Worm (Caenorhabditis elegans) whole organism, L1 larva: ENCODE results near the gene Y50E8A.5.

Experiments used
- C04F5.9 ChIP-seq: sonication (generic microtip); optimal IDR thresholded peaks from 2 replicates; lab custom pipeline; 2016; ENCODE audit warnings: missing genetic modification characterization, missing compliant biosample characterization
- F16B12.6 ChIP-seq: fragments of 150-350 bp; optimal IDR thresholded peaks from 2 replicates; lab custom pipeline; 2014; ENCODE audit warnings: missing biosample characterization, missing genetic modification characterization
- alr-1 ChIP-seq: fragments of 200-800 bp; sonication (Bioruptor generic); optimal IDR thresholded peaks from 2 replicates; lab custom pipeline; 2018; ENCODE audit warnings: borderline replicate concordance, mild to moderate bottlenecking, missing genetic modification characterization, missing compliant biosample characterization
- aly-2 ChIP-seq: fragments of 150-350 bp; optimal IDR thresholded peaks from 2 replicates; lab custom pipeline; 2014; ENCODE audit warnings: missing biosample characterization, missing genetic modification characterization
- ama-1 ChIP-seq: fragments of 150-350 bp; optimal IDR thresholded peaks from 2 replicates; lab custom pipeline; 2014
- blmp-1 ChIP-seq: fragments of 150-350 bp; optimal IDR thresholded peaks from 2 replicates; lab custom pipeline; 2014; ENCODE audit warnings: missing biosample characterization, missing genetic modification characterization
- ceh-63 ChIP-seq: fragments of 200-800 bp; sonication (Bioruptor generic); optimal IDR thresholded peaks from 2 replicates; lab custom pipeline; 2018; ENCODE audit warnings: mild to moderate bottlenecking, missing genetic modification characterization, missing compliant biosample characterization
- ceh-88 ChIP-seq: fragments of 200-800 bp; sonication (Bioruptor generic); IDR thresholded peaks from 2 replicates; pipeline ENCODE4 v1.3.6; 2022; ENCODE audit warnings: missing genetic modification characterization, missing compliant biosample characterization
- efl-1 ChIP-seq, 4 experiments: fragments of 150-350 bp; optimal IDR thresholded peaks in 3 of 4; peaks in 1 of 4; 1 replicate in 1 of 4; 2 replicates in 3 of 4; lab custom pipeline; 2014; ENCODE audit warnings: missing biosample characterization in 2 of 4, missing genetic modification characterization in 2 of 4, missing genetic modification reagents in 2 of 4
- egl-27 ChIP-seq, 2 experiments: fragments of 150-350 bp in 1 of 2; sonication (generic microtip); optimal IDR thresholded peaks; 3 replicates each; lab custom pipeline; 2017 to 2018; ENCODE audit warnings: missing biosample characterization in 2 of 2, missing genetic modification characterization in 2 of 2, missing genetic modification reagents in 2 of 2
- elt-2 ChIP-seq: sonication (generic microtip); optimal IDR thresholded peaks from 2 replicates; lab custom pipeline; 2016; ENCODE audit warnings: missing genetic modification characterization, mild to moderate bottlenecking, inconsistent platforms, missing compliant biosample characterization, missing genetic modification reagents
- elt-3 ChIP-seq, 6 experiments: fragments of 150-350 bp in 1 of 6; sonication (generic microtip); optimal IDR thresholded peaks; 2 replicates each; lab custom pipeline; 2017 to 2018; ENCODE audit warnings: missing biosample characterization in 6 of 6, missing genetic modification characterization in 6 of 6, inconsistent platforms in 1 of 6
- fkh-4 ChIP-seq: sonication (generic microtip); optimal IDR thresholded peaks from 2 replicates; lab custom pipeline; 2016; ENCODE audit warnings: missing compliant biosample characterization, missing genetic modification characterization, borderline replicate concordance
- hlh-17 ChIP-seq: fragments of 200-800 bp; sonication (Bioruptor generic); optimal IDR thresholded peaks from 2 replicates; lab custom pipeline; 2018; ENCODE audit warnings: missing genetic modification characterization, mild to moderate bottlenecking, missing compliant biosample characterization, moderate library complexity, borderline replicate concordance
- hlh-4 ChIP-seq: sonication (generic microtip); optimal IDR thresholded peaks from 2 replicates; lab custom pipeline; 2016; ENCODE audit warnings: mild to moderate bottlenecking, missing genetic modification characterization, missing compliant biosample characterization
- hpl-2 ChIP-seq: fragments of 150-350 bp; optimal IDR thresholded peaks from 2 replicates; lab custom pipeline; 2014; ENCODE audit warnings: missing biosample characterization, missing genetic modification reagents, missing genetic modification characterization
- isw-1 ChIP-seq: fragments of 200-800 bp; sonication (Bioruptor generic); IDR thresholded peaks from 2 replicates; pipeline ENCODE4 v1.3.6; 2022; ENCODE audit warnings: missing genetic modification characterization, missing compliant biosample characterization
- jun-1 ChIP-seq: fragments of 150-350 bp; optimal IDR thresholded peaks from 2 replicates; lab custom pipeline; 2014; ENCODE audit warnings: missing biosample characterization, missing genetic modification reagents, missing genetic modification characterization
- lin-13 ChIP-seq: fragments of 150-350 bp; optimal IDR thresholded peaks from 2 replicates; lab custom pipeline; 2014; ENCODE audit warnings: missing biosample characterization, missing genetic modification reagents, missing genetic modification characterization
- lin-14 ChIP-seq: fragments of 200-800 bp; sonication (Bioruptor generic); optimal IDR thresholded peaks from 2 replicates; lab custom pipeline; 2018; ENCODE audit warnings: mild to moderate bottlenecking, missing genetic modification characterization, moderate library complexity, missing compliant biosample characterization
- lin-35 ChIP-seq, 2 experiments: fragments of 150-350 bp; optimal IDR thresholded peaks; 2 replicates each; lab custom pipeline; 2014; ENCODE audit warnings: missing biosample characterization in 2 of 2, missing genetic modification characterization in 2 of 2, missing genetic modification reagents in 2 of 2
- lin-39 ChIP-seq: fragments of 150-350 bp; optimal IDR thresholded peaks from 2 replicates; lab custom pipeline; 2014; ENCODE audit warnings: missing biosample characterization, missing genetic modification reagents, missing genetic modification characterization
- lsy-2 ChIP-seq, 2 experiments: fragments of 150-350 bp; optimal IDR thresholded peaks; 2 replicates each; lab custom pipeline; 2014; ENCODE audit warnings: missing biosample characterization in 2 of 2, missing genetic modification characterization in 2 of 2
- mef-2 ChIP-seq: fragments of 150-350 bp; optimal IDR thresholded peaks from 2 replicates; lab custom pipeline; 2014; ENCODE audit warnings: missing biosample characterization, missing genetic modification characterization
- mep-1 ChIP-seq: fragments of 150-350 bp; optimal IDR thresholded peaks from 2 replicates; lab custom pipeline; 2014; ENCODE audit warnings: missing biosample characterization, missing genetic modification characterization
- nhr-19 ChIP-seq: fragments of 200-800 bp; sonication (Bioruptor generic); conservative IDR thresholded peaks from 2 replicates; pipeline ENCODE4 v1.3.6; 2022; ENCODE audit warnings: missing genetic modification characterization, missing compliant biosample characterization
- nhr-237 ChIP-seq: fragments of 150-350 bp; optimal IDR thresholded peaks from 2 replicates; lab custom pipeline; 2014; ENCODE audit warnings: missing biosample characterization, missing genetic modification characterization
- nhr-28 ChIP-seq: fragments of 150-350 bp; optimal IDR thresholded peaks from 2 replicates; lab custom pipeline; 2014; ENCODE audit warnings: missing biosample characterization, missing genetic modification characterization
- nhr-47 ChIP-seq: sonication (generic microtip); optimal IDR thresholded peaks from 2 replicates; lab custom pipeline; 2016; ENCODE audit warnings: mild to moderate bottlenecking, missing genetic modification characterization, moderate library complexity, missing compliant biosample characterization
- nhr-77 ChIP-seq: fragments of 150-350 bp; optimal IDR thresholded peaks from 2 replicates; lab custom pipeline; 2014; ENCODE audit warnings: missing biosample characterization, missing genetic modification characterization
- nhr-84 ChIP-seq: sonication (generic microtip); optimal IDR thresholded peaks from 2 replicates; lab custom pipeline; 2017; ENCODE audit warnings: missing biosample characterization, missing genetic modification characterization
- nhr-85 ChIP-seq: sonication (generic microtip); peaks from one replicate; lab custom pipeline; 2016; ENCODE audit warnings: missing genetic modification characterization, inconsistent platforms, missing compliant biosample characterization
- nhr-90 ChIP-seq: sonication (generic microtip); optimal IDR thresholded peaks from 2 replicates; lab custom pipeline; 2016; ENCODE audit warnings: mild to moderate bottlenecking, missing genetic modification characterization, missing compliant biosample characterization; ENCODE audit not compliant: poor library complexity
- pag-3 ChIP-seq: sonication (generic microtip); optimal IDR thresholded peaks from 2 replicates; lab custom pipeline; 2017; ENCODE audit warnings: missing genetic modification characterization, mild to moderate bottlenecking, missing compliant biosample characterization, antibody characterized with exemption, borderline replicate concordance; ENCODE audit not compliant: insufficient read depth
- rnt-1 ChIP-seq: sonication (generic microtip); optimal IDR thresholded peaks from 2 replicates; lab custom pipeline; 2016; ENCODE audit warnings: mild to moderate bottlenecking, missing genetic modification characterization, moderate library complexity, missing compliant biosample characterization
- skn-1 ChIP-seq: fragments of 150-350 bp; optimal IDR thresholded peaks from 2 replicates; lab custom pipeline; 2014; ENCODE audit warnings: missing biosample characterization, missing genetic modification characterization
- snpc-4 ChIP-seq: fragments of 150-350 bp; optimal IDR thresholded peaks from 2 replicates; lab custom pipeline; 2014; ENCODE audit warnings: missing biosample characterization, missing genetic modification characterization
- snu-23 ChIP-seq: sonication (generic microtip); optimal IDR thresholded peaks from 2 replicates; lab custom pipeline; 2016; ENCODE audit warnings: missing genetic modification characterization, missing compliant biosample characterization
- sptf-1 ChIP-seq: fragments of 150-350 bp; optimal IDR thresholded peaks from 2 replicates; lab custom pipeline; 2014; ENCODE audit warnings: missing biosample characterization, missing genetic modification characterization
- tbx-2 ChIP-seq: sonication (generic microtip); optimal IDR thresholded peaks from 2 replicates; lab custom pipeline; 2016; ENCODE audit warnings: missing genetic modification characterization, missing compliant biosample characterization
- unc-30 ChIP-seq: sonication (generic microtip); optimal IDR thresholded peaks from 2 replicates; lab custom pipeline; 2017; ENCODE audit warnings: missing biosample characterization, missing genetic modification characterization
- xbp-1 ChIP-seq: sonication (generic microtip); optimal IDR thresholded peaks from 2 replicates; lab custom pipeline; 2016; ENCODE audit warnings: missing genetic modification characterization, missing compliant biosample characterization
- ztf-11 ChIP-seq, 2 experiments: sonication (generic microtip); optimal IDR thresholded peaks; 2 replicates each; lab custom pipeline; 2016 to 2017; ENCODE audit warnings: missing genetic modification characterization in 2 of 2, missing biosample characterization in 1 of 2, missing compliant biosample characterization in 1 of 2
- ztf-4 ChIP-seq: fragments of 150-350 bp; optimal IDR thresholded peaks from 2 replicates; lab custom pipeline; 2014; ENCODE audit warnings: missing biosample characterization, missing genetic modification characterization

Y50E8A.5 gene

ce11 chrV:14686231-14687105 is 50.3 kb downstream of the Y50E8A.5 start:
- TF ChIP-seq ama-1 (lab: Kevin White, UChicago) (peak; percentile 85), lin-35 (GFP tag; optimal IDR thresholded peaks at IDR 0.05; lab: Kevin White, UChicago) (no peak), alr-1 (tag; lab: Kevin White, UChicago) (peak; percentile 100), nhr-47 (tag; lab: Kevin White, UChicago) (no peak), nhr-84 (tag; lab: Kevin White, UChicago) (peak; percentile 70), C04F5.9 (tag; lab: Kevin White, UChicago) (no peak), ceh-63 (GFP tag; lab: Kevin White, UChicago) (peak; percentile 50), lin-14 (GFP tag; lab: Kevin White, UChicago) (peak; percentile 5), skn-1 (peak; percentile 20), rnt-1 (tag; lab: Kevin White, UChicago) (peak; percentile 26), efl-1 (optimal IDR thresholded peaks at IDR 0.05; lab: Kevin White, UChicago) (no peak), efl-1 (GFP tag; optimal IDR thresholded peaks at IDR 0.05 in 1 of 2; lab: Kevin White, UChicago) (peak in 1 of 2 experiments; percentile 11), ztf-11 (tag; optimal IDR thresholded peaks at IDR 0.05; lab: Kevin White, UChicago) (peak in 1 of 2 experiments; percentile 18), sptf-1 (tag; lab: Kevin White, UChicago) (no peak), elt-2 (peak; percentile 3), nhr-85 (tag; lab: Kevin White, UChicago) (peak; percentile 50), nhr-28 (no peak), mep-1 (tag; lab: Kevin White, UChicago) (peak; percentile 26), ztf-4 (tag; lab: Kevin White, UChicago) (peak; percentile 18)

- TF ChIP-seq nhr-19 (peak; percentile 99), elt-3 (tag; optimal IDR thresholded peaks at IDR 0.05; lab: Kevin White, UChicago) (peak in 4 of 6 experiments; percentile 12 to 99 (median 89)), lin-13 (GFP tag; lab: Kevin White, UChicago) (peak; percentile 98), jun-1 (tag; lab: Kevin White, UChicago) (peak; percentile 98), ama-1 (lab: Kevin White, UChicago) (peak; percentile 88), mep-1 (tag; lab: Kevin White, UChicago) (peak; percentile 98), hlh-4 (peak; percentile 65), nhr-77 (peak; percentile 99), tbx-2 (tag; lab: Kevin White, UChicago) (peak; percentile 100), mef-2 (tag; lab: Kevin White, UChicago) (peak; percentile 63), hpl-2 (GFP tag; lab: Kevin White, UChicago) (peak; percentile 54), xbp-1 (tag; lab: Kevin White, UChicago) (peak; percentile 99), elt-2 (peak; percentile 90), ztf-4 (tag; lab: Kevin White, UChicago) (peak; percentile 98), snpc-4 (peak; percentile 89), fkh-4 (peak; percentile 99), blmp-1 (peak; percentile 80), nhr-28 (peak; percentile 72), skn-1 (peak; percentile 95), aly-2 (peak; percentile 95), isw-1 (GFP tag; lab: Robert Waterston, UW) (peak; percentile 100), nhr-90 (tag; lab: Kevin White, UChicago) (peak; percentile 99), C04F5.9 (tag; lab: Kevin White, UChicago) (peak; percentile 97), pag-3 (no peak), egl-27 (tag; optimal IDR thresholded peaks at IDR 0.05; lab: Kevin White, UChicago) (peak; percentile 85 to 89), nhr-84 (tag; lab: Kevin White, UChicago) (peak; percentile 49), nhr-237 (peak; percentile 96), F16B12.6 (tag; lab: Kevin White, UChicago) (peak; percentile 26), lin-14 (GFP tag; lab: Kevin White, UChicago) (peak; percentile 99), lsy-2 (tag; optimal IDR thresholded peaks at IDR 0.05; lab: Kevin White, UChicago) (peak; percentile 98), snu-23 (GFP tag; lab: Kevin White, UChicago) (peak; percentile 99), ceh-88 (peak; percentile 96), lin-39 (tag; lab: Kevin White, UChicago) (peak; percentile 97), efl-1 (optimal IDR thresholded peaks at IDR 0.05; lab: Kevin White, UChicago) (peak; percentile 95), efl-1 (GFP tag; optimal IDR thresholded peaks at IDR 0.05 in 1 of 2; lab: Kevin White, UChicago) (peak; percentile 86 to 99), hlh-17 (GFP tag; lab: Kevin White, UChicago) (peak; percentile 85), ceh-63 (GFP tag; lab: Kevin White, UChicago) (peak; percentile 96), unc-30 (tag; lab: Kevin White, UChicago) (peak; percentile 67)
Measured at ce11 chrV:14685435-14686058, 51.2 kb downstream of the Y50E8A.5 start, which contains the start of gene C47E8.4. Gene C47E8.4 (minus strand): TSS chrV:14685485.
